Worm (Caenorhabditis elegans) whole organism, mixed stage, embryonic: ENCODE results near the gene C07B5.3.

Source experiments
- blmp-1 ChIP-seq: fragments of 150-350 bp; optimal IDR thresholded peaks from 2 replicates; lab custom pipeline; 2014; ENCODE audit warnings: missing biosample characterization, missing genetic modification characterization
- ces-1 ChIP-seq: fragments of 150-350 bp; optimal IDR thresholded peaks from 2 replicates; lab custom pipeline; 2014; ENCODE audit warnings: missing biosample characterization, missing genetic modification reagents, missing genetic modification characterization
- elt-1 ChIP-seq: sonication (generic microtip); optimal IDR thresholded peaks from 2 replicates; lab custom pipeline; 2017; ENCODE audit warnings: missing genetic modification characterization, mild to moderate bottlenecking, missing compliant biosample characterization, antibody characterized with exemption, moderate library complexity, borderline replicate concordance; ENCODE audit not compliant: insufficient read depth
- hlh-1 ChIP-seq: fragments of 150-350 bp; optimal IDR thresholded peaks from 2 replicates; lab custom pipeline; 2014; ENCODE audit warnings: missing biosample characterization, missing genetic modification reagents, missing genetic modification characterization
- lin-32 ChIP-seq: fragments of 200-800 bp; sonication (Bioruptor generic); optimal IDR thresholded peaks from 2 replicates; lab custom pipeline; 2018; ENCODE audit warnings: mild to moderate bottlenecking, missing genetic modification characterization, missing compliant biosample characterization
- mab-5 ChIP-seq: fragments of 150-350 bp; optimal IDR thresholded peaks from 2 replicates; lab custom pipeline; 2014; ENCODE audit warnings: missing biosample characterization, missing genetic modification characterization
- nhr-12 ChIP-seq: fragments of 150-350 bp; optimal IDR thresholded peaks from 2 replicates; lab custom pipeline; 2014; ENCODE audit warnings: missing biosample characterization, missing genetic modification characterization
- nhr-76 ChIP-seq: sonication (generic microtip); optimal IDR thresholded peaks from 2 replicates; lab custom pipeline; 2017; ENCODE audit warnings: missing biosample characterization, missing genetic modification characterization
- snpc-4 ChIP-seq: fragments of 150-350 bp; optimal IDR thresholded peaks from 2 replicates; lab custom pipeline; 2014; ENCODE audit warnings: missing biosample characterization, missing genetic modification characterization
- unc-39 ChIP-seq: fragments of 150-350 bp; optimal IDR thresholded peaks from 2 replicates; lab custom pipeline; 2014; ENCODE audit warnings: missing biosample characterization, missing genetic modification characterization
- unc-62 ChIP-seq: fragments of 150-350 bp; optimal IDR thresholded peaks from 2 replicates; lab custom pipeline; 2014; ENCODE audit warnings: missing biosample characterization, missing genetic modification reagents, missing genetic modification characterization

DNA sequence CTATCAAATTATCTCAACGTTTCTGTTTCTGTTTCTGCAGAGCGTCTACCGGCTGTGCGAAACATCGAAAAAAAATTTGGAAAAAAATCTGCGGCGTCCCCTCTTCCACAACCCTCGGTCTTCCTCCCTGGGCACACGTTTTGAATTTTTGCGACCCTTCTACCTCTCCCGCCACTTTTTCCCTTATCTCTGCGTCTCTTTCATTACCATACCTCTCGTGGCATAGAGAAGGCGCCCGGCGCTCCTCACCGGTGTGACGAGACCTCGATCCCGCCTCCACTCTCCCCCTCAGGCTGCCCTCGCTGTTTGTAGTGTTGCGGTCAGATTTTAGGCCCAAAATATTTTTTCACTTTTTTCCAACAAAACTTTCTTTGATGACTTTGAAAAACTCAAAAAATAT, 29.4 kb upstream of the C07B5.3 start:
- no peak for TF ChIP-seq unc-62 (GFP tag; lab: Kevin White, UChicago)
- TF ChIP-seq ces-1, result no peak
- no peak for TF ChIP-seq unc-39 (tag; lab: Kevin White, UChicago)
- no peak for TF ChIP-seq blmp-1 (tag; lab: Kevin White, UChicago)
- no peak for TF ChIP-seq mab-5 (tag; lab: Kevin White, UChicago)
- no peak for TF ChIP-seq snpc-4
- no peak for TF ChIP-seq lin-32 (GFP tag; lab: Kevin White, UChicago)
- no peak for TF ChIP-seq elt-1 (tag; lab: Kevin White, UChicago)
- no peak for TF ChIP-seq hlh-1 (tag; lab: Kevin White, UChicago)
- TF ChIP-seq nhr-76 (tag; lab: Kevin White, UChicago), result no peak
- no peak for TF ChIP-seq nhr-12 (tag; lab: Kevin White, UChicago)
